Worm (Caenorhabditis elegans): Measurements from ENCODE around the gene inx-9.

inx-9 gene

DNA sequence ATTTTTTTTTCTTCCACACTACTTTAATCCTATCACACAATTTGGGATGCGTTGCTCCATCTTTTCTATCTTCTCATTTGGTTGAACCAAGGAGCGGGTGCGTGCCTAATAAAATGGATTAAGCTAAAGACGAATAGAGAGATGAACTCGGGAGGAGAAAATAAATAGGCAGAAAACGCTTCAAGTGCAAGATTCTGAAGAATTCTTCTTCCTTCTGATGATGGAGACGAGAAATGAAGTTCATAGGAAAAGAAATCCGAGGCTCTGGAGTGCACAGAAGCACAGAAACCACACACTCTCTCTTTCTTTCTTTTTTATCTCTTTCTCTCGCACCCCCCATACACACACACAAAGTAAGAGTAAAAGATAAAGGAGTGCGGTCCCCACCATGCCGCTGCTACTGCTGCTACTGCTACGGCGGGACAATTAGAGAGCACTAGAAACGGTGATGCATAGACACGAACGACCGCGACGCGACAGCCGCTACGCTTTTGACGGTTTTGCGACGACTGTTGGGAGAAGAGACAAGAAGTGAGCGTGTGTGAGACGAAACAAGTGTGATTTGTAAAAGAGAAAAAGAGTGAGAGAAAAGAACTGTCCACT, 16.0 kb downstream of the inx-9 start (continued):
- peak in 2 of 3 experiments; percentile 51 to 61 for TF ChIP-seq elt-3 (tag; optimal IDR thresholded peaks at IDR 0.05)
- peak; percentile 51 for TF ChIP-seq lsy-12 (tag; optimal IDR thresholded peaks at IDR 0.05)
- peak; percentile 73 for TF ChIP-seq lin-39 (tag; optimal IDR thresholded peaks at IDR 0.05)
- no peak for TF ChIP-seq ceh-16 (tag; optimal IDR thresholded peaks at IDR 0.05)
- TF ChIP-seq nhr-76 (tag; optimal IDR thresholded peaks at IDR 0.05) = no peak
- no peak for TF ChIP-seq ztf-11 (tag; optimal IDR thresholded peaks at IDR 0.05)
- TF ChIP-seq skn-1 (tag; optimal IDR thresholded peaks at IDR 0.05) = peak; percentile 47
- TF ChIP-seq nhr-25 (tag; optimal IDR thresholded peaks at IDR 0.05) = peak; percentile 86
- peak; percentile 84 for TF ChIP-seq nfya-1 (tag; optimal IDR thresholded peaks at IDR 0.05; ENCODE audit: insufficient read depth)
- peak; percentile 38 for TF ChIP-seq tbx-2 (tag; optimal IDR thresholded peaks at IDR 0.05)
- peak; percentile 64 for TF ChIP-seq hmg-11 (tag; optimal IDR thresholded peaks at IDR 0.05)
- TF ChIP-seq nhr-12 (tag; optimal IDR thresholded peaks at IDR 0.05) = no peak
- peak; percentile 92 for TF ChIP-seq pha-4 (tag; optimal IDR thresholded peaks at IDR 0.05)
- peak; percentile 62 for TF ChIP-seq lin-15B (tag; optimal IDR thresholded peaks at IDR 0.05)

- no peak for TF ChIP-seq nhr-23 (tag; optimal IDR thresholded peaks at IDR 0.05)
- no peak for TF ChIP-seq ZK546.5 (tag; optimal IDR thresholded peaks at IDR 0.05)
- no peak for TF ChIP-seq fkh-10 (GFP tag; optimal IDR thresholded peaks at IDR 0.05)
- TF ChIP-seq zag-1 (tag; optimal IDR thresholded peaks at IDR 0.05) = no peak
- no peak for TF ChIP-seq aly-2 (tag; optimal IDR thresholded peaks at IDR 0.05)
- TF ChIP-seq nhr-25 (tag; optimal IDR thresholded peaks at IDR 0.05) = no peak
- TF ChIP-seq R02D3.7 (tag; optimal IDR thresholded peaks at IDR 0.05) = no peak
- no peak for TF ChIP-seq jun-1 (tag; optimal IDR thresholded peaks at IDR 0.05)
- no peak for TF ChIP-seq ama-1 (optimal IDR thresholded peaks at IDR 0.05)
These were observed 17.3 kb downstream of the inx-9 start, which contains the start of gene ZK792.12 for ce11 chrIV:11693493-11693892. TSS of gene ZK792.12 (plus strand) at chrIV:11693793.

- TF ChIP-seq lin-39 (tag; optimal IDR thresholded peaks at IDR 0.05) = no peak
These were observed 18.0 kb downstream of the inx-9 start, which contains the start of gene ZK792.7 for ce11 chrIV:11694143-11694542. TSS of gene ZK792.7 (plus strand) at chrIV:11694443.

- TF ChIP-seq hmg-11 (tag; optimal IDR thresholded peaks at IDR 0.05) (no peak), jun-1 (tag; optimal IDR thresholded peaks at IDR 0.05) (no peak), nhr-23 (tag; optimal IDR thresholded peaks at IDR 0.05) (peak; percentile 6), fos-1 (tag; optimal IDR thresholded peaks at IDR 0.05) (no peak)
These were observed 19.5 kb downstream of the inx-9 start for ce11 chrIV:11695634-11696033.

- no peak for TF ChIP-seq ceh-82 (tag; optimal IDR thresholded peaks at IDR 0.05)
- TF ChIP-seq nhr-77 (tag; optimal IDR thresholded peaks at IDR 0.05) = no peak
- no peak for TF ChIP-seq nhr-28 (tag; optimal IDR thresholded peaks at IDR 0.05)
These were observed 21.4 kb downstream of the inx-9 start for ce11 chrIV:11697514-11697913.

ce11 chrIV:11700100-11700499, 23.9 kb downstream of the inx-9 start:
- TF ChIP-seq ztf-11 (tag; optimal IDR thresholded peaks at IDR 0.05) (no peak), nhr-23 (tag; optimal IDR thresholded peaks at IDR 0.05) (peak; percentile 89), nhr-43 (tag; optimal IDR thresholded peaks at IDR 0.05; ENCODE audit: poor library complexity, severe bottlenecking) (peak; percentile 50), ZK546.5 (tag; optimal IDR thresholded peaks at IDR 0.05) (no peak), elt-3 (tag; optimal IDR thresholded peaks at IDR 0.05) (peak in 1 of 3 experiments; percentile 75), nhr-25 (tag; optimal IDR thresholded peaks at IDR 0.05) (peak; percentile 77), nhr-11 (tag; optimal IDR thresholded peaks at IDR 0.05) (no peak)

ce11 chrIV:11700752-11701151, 24.6 kb downstream of the inx-9 start, which contains the start of gene dpy-20:
TSS of gene dpy-20 (minus strand) at chrIV:11700852.
- TF ChIP-seq ztf-4 (tag; optimal IDR thresholded peaks at IDR 0.05) (no peak), nhr-25 (tag; optimal IDR thresholded peaks at IDR 0.05) (peak; percentile 24)

All from whole organism, L3 larva.